Worm (Caenorhabditis elegans) whole organism, late embryonic: ENCODE data around the gene pfut-1.

ENCODE experiments used
- ceh-48 ChIP-seq: sonication (generic microtip); optimal IDR thresholded peaks from 2 replicates; lab custom pipeline; 2016; ENCODE audit warnings: missing genetic modification characterization, inconsistent platforms, missing compliant biosample characterization
- fkh-6 ChIP-seq: sonication (generic microtip); optimal IDR thresholded peaks from 2 replicates; lab custom pipeline; 2016; ENCODE audit warnings: missing genetic modification characterization, missing compliant biosample characterization
- pqm-1 ChIP-seq: sonication (generic microtip); optimal IDR thresholded peaks from 2 replicates; lab custom pipeline; 2016; ENCODE audit warnings: missing genetic modification characterization, missing compliant biosample characterization

DNA sequence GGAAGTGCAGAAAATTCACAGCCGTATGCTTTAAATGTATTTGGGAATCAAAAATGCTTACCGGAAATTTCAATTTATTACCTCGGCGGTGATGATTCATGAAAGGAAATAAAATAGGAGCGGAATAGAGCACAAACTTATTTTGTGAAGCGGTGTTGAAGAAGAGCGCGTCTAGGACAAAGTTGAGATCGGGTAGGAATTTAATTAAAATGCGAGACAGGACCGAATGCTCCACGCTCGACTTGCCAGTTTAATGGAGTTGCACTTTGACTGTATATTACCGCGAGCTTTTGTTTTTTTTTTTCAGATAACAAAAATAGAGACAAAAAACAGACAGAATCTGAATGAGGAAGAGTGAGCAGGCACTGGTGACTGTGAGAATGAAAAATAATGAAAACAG, 19.0 kb downstream of the pfut-1 start:
- TF ChIP-seq ceh-48 (tag; lab: Kevin White, UChicago), result no peak
- no peak for TF ChIP-seq fkh-6
- TF ChIP-seq pqm-1, result no peak
